Fruit fly (Drosophila melanogaster): Measurements from ENCODE around the gene smash.

Gene smash

dm6 chr3R:4658991-4659933 lies at the start of gene smash:
TSS of gene smash (plus strand) at chr3R:4659579.
- peak; percentile 50 for TF ChIP-seq noc (tag; optimal IDR thresholded peaks at IDR 0.05)

DNA sequence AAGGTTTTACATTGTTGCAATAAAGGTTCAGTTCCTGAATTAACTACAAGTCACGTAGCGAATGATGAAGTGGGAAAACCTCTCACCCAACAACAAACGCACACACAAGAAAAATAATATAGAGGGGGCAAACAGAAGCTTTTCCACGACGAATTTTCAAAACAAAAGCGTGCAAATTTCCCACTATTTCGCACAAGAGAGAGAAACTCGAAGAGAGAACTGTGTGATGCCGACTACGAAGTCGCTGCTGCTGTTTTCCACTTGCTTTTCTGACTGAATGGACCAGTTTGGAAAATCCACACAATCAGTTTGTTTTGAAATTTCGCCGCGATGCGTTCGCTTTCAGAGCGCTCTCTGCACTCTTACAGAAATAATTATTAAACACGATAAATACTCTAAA lies 46.8 kb upstream of the smash start, which contains the start of gene 5-HT2A:
Gene 5-HT2A (plus strand): TSS at position 301 of the 400 bp plus-strand sequence.
- no peak for TF ChIP-seq noc (tag; optimal IDR thresholded peaks at IDR 0.05)

dm6 chr3R:4616130-4616529 lies 43.2 kb upstream of the smash start:
- no peak for TF ChIP-seq noc (tag; optimal IDR thresholded peaks at IDR 0.05)

DNA sequence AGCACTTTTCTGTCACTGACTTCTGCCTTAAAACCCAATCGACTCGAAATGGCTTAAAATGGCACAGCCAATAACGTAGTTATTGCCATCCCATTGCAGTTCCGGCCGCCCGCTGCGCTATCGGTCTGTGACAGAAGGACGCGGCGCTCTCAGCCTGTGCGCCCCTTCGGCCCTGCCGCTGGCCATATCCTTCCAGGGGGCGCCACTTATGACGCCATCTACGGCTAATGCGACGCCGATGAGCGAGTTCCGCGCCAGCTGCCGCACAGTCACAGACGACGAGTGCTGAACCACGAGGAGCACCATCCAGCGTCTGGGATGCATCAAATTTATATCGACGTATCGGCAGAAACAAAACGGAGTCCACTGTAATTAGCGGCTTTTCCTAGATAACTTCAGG lies 26.7 kb upstream of the smash start:
- no peak for TF ChIP-seq noc (tag; optimal IDR thresholded peaks at IDR 0.05)

- no peak for TF ChIP-seq noc (tag; optimal IDR thresholded peaks at IDR 0.05)
These were observed 25.0 kb upstream of the smash start for dm6 chr3R:4634337-4634914.

- TF ChIP-seq noc (tag; optimal IDR thresholded peaks at IDR 0.05) = no peak
These were observed 18.7 kb upstream of the smash start for dm6 chr3R:4640546-4641253.

- TF ChIP-seq noc (tag; optimal IDR thresholded peaks at IDR 0.05) = no peak
These were observed 18.2 kb upstream of the smash start for dm6 chr3R:4641254-4641573.

dm6 chr3R:4641616-4642102 lies 17.7 kb upstream of the smash start, which contains the start of the genes CG9775, MED31 and slx1:
TSS of gene CG9775 (minus strand) at chr3R:4641838.
TSS of gene MED31 (plus strand) at chr3R:4641963.
TSS of gene slx1 (plus strand) at chr3R:4641963.
- TF ChIP-seq noc (tag; optimal IDR thresholded peaks at IDR 0.05) = peak; percentile 49

DNA sequence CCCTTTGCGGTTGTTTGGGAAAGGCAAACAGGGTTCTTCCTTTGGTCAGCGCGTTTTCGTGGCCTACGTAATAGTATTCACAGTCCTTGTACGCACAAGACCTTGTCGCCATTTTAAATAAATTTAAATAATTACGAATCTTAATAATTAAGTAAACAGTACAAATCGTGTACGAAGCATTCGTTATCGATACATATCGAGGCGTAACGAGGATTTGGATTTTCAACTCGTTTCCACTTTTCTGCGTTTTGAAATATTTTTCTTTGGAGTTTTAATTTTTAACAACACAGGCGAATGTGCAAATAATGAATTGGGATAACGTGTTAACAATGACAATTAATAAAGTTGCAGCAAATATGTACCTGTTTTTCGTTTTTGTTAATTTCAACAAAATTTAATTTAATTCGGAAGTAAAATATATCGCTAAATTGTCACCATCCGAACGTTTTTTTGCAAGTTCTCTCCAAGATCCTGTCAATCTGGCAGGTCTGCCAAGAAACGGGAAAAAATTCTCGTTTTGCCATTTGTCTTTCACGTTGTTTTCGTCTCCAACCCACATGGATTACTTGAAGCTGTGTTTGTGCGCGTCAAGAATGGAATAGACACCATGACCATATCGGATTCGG lies 13.8 kb upstream of the smash start, which contains the start of the genes Dlip2 and rpk:
Gene Dlip2 (minus strand): TSS at position 199 of the 626 bp plus-strand sequence.
Gene rpk (plus strand): TSS at position 525 of the 626 bp plus-strand sequence.
- no peak for TF ChIP-seq noc (tag; optimal IDR thresholded peaks at IDR 0.05)

- peak; percentile 66 for TF ChIP-seq noc (tag; optimal IDR thresholded peaks at IDR 0.05)
These were observed 10.1 kb upstream of the smash start, which contains the start of gene Karybeta3 for dm6 chr3R:4649126-4649811. TSS of gene Karybeta3 (plus strand) at chr3R:4649176.

DNA sequence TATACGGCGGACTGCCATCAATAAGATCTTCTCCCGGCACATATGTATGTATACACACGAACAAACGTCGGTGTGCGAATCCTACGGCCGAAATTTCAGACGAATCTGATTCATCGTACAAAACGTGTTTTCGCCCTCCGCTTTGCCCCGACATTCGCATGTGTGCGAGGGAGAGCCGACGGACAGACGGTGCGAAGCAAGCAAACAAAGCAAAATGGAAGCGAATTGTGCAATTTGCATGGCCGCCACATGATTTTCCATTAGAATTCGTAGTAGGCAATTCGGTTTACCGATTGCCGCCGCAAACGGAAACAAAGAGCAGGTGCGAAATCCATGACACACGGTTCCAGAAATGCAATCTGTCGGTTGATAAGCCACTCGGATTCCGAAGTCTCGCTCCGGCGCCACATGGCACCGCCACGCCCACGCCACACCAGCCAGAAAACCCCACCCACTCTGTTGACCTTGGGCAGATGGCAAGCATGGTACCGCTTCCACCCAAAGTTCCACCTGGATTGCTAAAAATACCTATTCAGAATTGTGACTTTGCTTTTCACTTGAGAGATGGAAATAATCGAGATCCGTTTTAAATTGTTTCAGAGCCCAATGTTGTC lies 9.4 kb upstream of the smash start:
- TF ChIP-seq noc (tag; optimal IDR thresholded peaks at IDR 0.05) = no peak

DNA sequence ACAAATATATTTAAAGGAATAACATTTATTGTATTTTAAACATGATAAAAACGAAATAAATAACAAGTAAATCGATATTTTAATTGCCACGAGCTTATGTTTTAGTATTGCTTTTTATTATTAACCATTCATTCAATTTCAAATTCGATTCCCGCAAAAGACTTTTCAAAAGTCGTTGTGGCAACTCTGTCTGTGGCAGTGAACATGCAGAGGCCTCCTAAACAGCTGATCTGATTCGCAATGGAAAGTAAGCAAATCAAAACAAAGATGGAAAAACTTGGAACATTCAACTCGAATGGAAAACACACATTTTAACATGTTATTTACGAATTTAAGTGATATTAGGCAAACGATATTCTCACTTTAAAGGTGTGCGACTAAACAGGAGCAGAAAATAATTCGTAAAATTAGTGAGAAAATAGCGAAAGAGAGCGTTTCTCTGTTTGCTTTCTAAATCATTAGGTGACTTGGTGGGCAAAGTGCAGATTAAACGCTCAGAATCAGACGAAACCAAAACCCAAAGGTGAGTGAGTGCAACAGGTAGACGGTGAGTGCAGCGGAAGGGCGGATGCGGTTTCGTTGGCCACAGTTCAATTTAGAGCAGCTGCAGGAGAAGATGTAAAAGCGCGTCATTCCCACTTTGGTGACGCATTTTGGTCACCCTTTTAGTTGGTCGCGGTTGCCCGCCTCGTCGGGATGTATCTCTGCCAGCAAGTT lies 4.7 kb upstream of the smash start, which contains the start of gene spartin:
Gene spartin (plus strand): TSS at position 244 of the 717 bp plus-strand sequence.
- no peak for TF ChIP-seq noc (tag; optimal IDR thresholded peaks at IDR 0.05)

DNA sequence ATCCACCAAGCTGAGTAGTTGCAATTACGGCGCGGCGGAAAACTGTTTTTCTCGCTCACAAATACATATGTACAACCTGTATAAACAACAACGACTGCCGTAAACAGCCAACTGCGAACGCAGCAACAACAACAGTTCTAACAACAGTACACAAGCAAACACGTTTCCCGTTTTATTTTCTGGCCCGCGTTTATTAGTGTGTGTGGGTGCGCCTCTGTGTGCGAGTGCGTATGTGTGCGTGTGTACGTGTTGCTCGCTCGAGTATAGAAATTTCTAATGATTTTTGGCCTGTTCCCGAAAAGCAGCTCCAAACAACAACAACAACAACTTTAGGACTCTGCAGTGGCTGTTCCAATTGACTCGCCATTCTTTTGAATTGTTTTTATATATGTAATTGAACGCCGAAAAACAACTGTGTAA lies 565 bp downstream of the smash start:
- TF ChIP-seq noc (tag; optimal IDR thresholded peaks at IDR 0.05) = no peak

dm6 chr3R:4661640-4662039 lies 2.3 kb downstream of the smash start:
- TF ChIP-seq noc (tag; optimal IDR thresholded peaks at IDR 0.05) = no peak

All from whole organism, larva.